Worm (Caenorhabditis elegans) whole organism, L1 larva: Measurements from ENCODE around the gene sma-9.

Experiments
- C04F5.9 ChIP-seq: sonication (generic microtip); optimal IDR thresholded peaks from 2 replicates; lab custom pipeline; 2016; ENCODE audit warnings: missing genetic modification characterization, missing compliant biosample characterization
- F16B12.6 ChIP-seq: fragments of 150-350 bp; optimal IDR thresholded peaks from 2 replicates; lab custom pipeline; 2014; ENCODE audit warnings: missing biosample characterization, missing genetic modification characterization
- aha-1 ChIP-seq: fragments of 150-350 bp; optimal IDR thresholded peaks from 2 replicates; lab custom pipeline; 2014; ENCODE audit warnings: missing biosample characterization, missing genetic modification characterization
- ama-1 ChIP-seq: fragments of 150-350 bp; optimal IDR thresholded peaks from 2 replicates; lab custom pipeline; 2014
- ceh-8 ChIP-seq: fragments of 200-800 bp; sonication (Bioruptor generic); optimal IDR thresholded peaks from 2 replicates; lab custom pipeline; 2018; ENCODE audit warnings: mild to moderate bottlenecking, missing genetic modification characterization, moderate library complexity, missing compliant biosample characterization
- ceh-88 ChIP-seq: fragments of 200-800 bp; sonication (Bioruptor generic); IDR thresholded peaks from 2 replicates; pipeline ENCODE4 v1.3.6; 2022; ENCODE audit warnings: missing genetic modification characterization, missing compliant biosample characterization
- dpl-1 ChIP-seq, 3 experiments: fragments of 150-350 bp in 2 of 3; sonication (generic microtip) in 1 of 3; optimal IDR thresholded peaks; 2 replicates each; lab custom pipeline; 2014 to 2017; ENCODE audit warnings: missing biosample characterization in 3 of 3, missing genetic modification characterization in 3 of 3, missing genetic modification reagents in 3 of 3
- efl-3 ChIP-seq: fragments of 200-800 bp; sonication (Bioruptor generic); optimal IDR thresholded peaks from 2 replicates; lab custom pipeline; 2018; ENCODE audit warnings: mild to moderate bottlenecking, missing genetic modification characterization, missing compliant biosample characterization
- elt-2 ChIP-seq: sonication (generic microtip); optimal IDR thresholded peaks from 2 replicates; lab custom pipeline; 2016; ENCODE audit warnings: missing genetic modification characterization, mild to moderate bottlenecking, inconsistent platforms, missing compliant biosample characterization, missing genetic modification reagents
- elt-3 ChIP-seq, 6 experiments: fragments of 150-350 bp in 1 of 6; sonication (generic microtip); optimal IDR thresholded peaks; 2 replicates each; lab custom pipeline; 2017 to 2018; ENCODE audit warnings: missing biosample characterization in 6 of 6, missing genetic modification characterization in 6 of 6, inconsistent platforms in 1 of 6
- fkh-10 ChIP-seq: sonication (generic microtip); optimal IDR thresholded peaks from 2 replicates; lab custom pipeline; 2017; ENCODE audit warnings: missing biosample characterization, missing genetic modification reagents, missing genetic modification characterization
- hlh-4 ChIP-seq: sonication (generic microtip); optimal IDR thresholded peaks from 2 replicates; lab custom pipeline; 2016; ENCODE audit warnings: mild to moderate bottlenecking, missing genetic modification characterization, missing compliant biosample characterization
- hpl-2 ChIP-seq: fragments of 150-350 bp; optimal IDR thresholded peaks from 2 replicates; lab custom pipeline; 2014; ENCODE audit warnings: missing biosample characterization, missing genetic modification reagents, missing genetic modification characterization
- lin-13 ChIP-seq: fragments of 150-350 bp; optimal IDR thresholded peaks from 2 replicates; lab custom pipeline; 2014; ENCODE audit warnings: missing biosample characterization, missing genetic modification reagents, missing genetic modification characterization
- lin-14 ChIP-seq: fragments of 200-800 bp; sonication (Bioruptor generic); optimal IDR thresholded peaks from 2 replicates; lab custom pipeline; 2018; ENCODE audit warnings: mild to moderate bottlenecking, missing genetic modification characterization, moderate library complexity, missing compliant biosample characterization
- lin-35 ChIP-seq, 2 experiments: fragments of 150-350 bp; optimal IDR thresholded peaks; 2 replicates each; lab custom pipeline; 2014; ENCODE audit warnings: missing biosample characterization in 2 of 2, missing genetic modification characterization in 2 of 2, missing genetic modification reagents in 2 of 2
- lir-3 ChIP-seq: sonication (generic microtip); optimal IDR thresholded peaks from 2 replicates; lab custom pipeline; 2016; ENCODE audit warnings: mild to moderate bottlenecking, missing genetic modification characterization, moderate library complexity, missing compliant biosample characterization; ENCODE audit not compliant: poor library complexity
- lsy-2 ChIP-seq, 2 experiments: fragments of 150-350 bp; optimal IDR thresholded peaks; 2 replicates each; lab custom pipeline; 2014; ENCODE audit warnings: missing biosample characterization in 2 of 2, missing genetic modification characterization in 2 of 2
- mab-9 ChIP-seq: fragments of 200-800 bp; sonication (Bioruptor generic); IDR thresholded peaks from 2 replicates; pipeline ENCODE4 v1.3.6; 2022; ENCODE audit warnings: missing genetic modification reagents, missing genetic modification characterization, missing compliant biosample characterization
- mef-2 ChIP-seq: fragments of 150-350 bp; optimal IDR thresholded peaks from 2 replicates; lab custom pipeline; 2014; ENCODE audit warnings: missing biosample characterization, missing genetic modification characterization
- mep-1 ChIP-seq: fragments of 150-350 bp; optimal IDR thresholded peaks from 2 replicates; lab custom pipeline; 2014; ENCODE audit warnings: missing biosample characterization, missing genetic modification characterization
- nhr-237 ChIP-seq: fragments of 150-350 bp; optimal IDR thresholded peaks from 2 replicates; lab custom pipeline; 2014; ENCODE audit warnings: missing biosample characterization, missing genetic modification characterization
- nhr-71 ChIP-seq: sonication (generic microtip); optimal IDR thresholded peaks from 2 replicates; lab custom pipeline; 2016; ENCODE audit warnings: mild to moderate bottlenecking, missing genetic modification characterization, moderate library complexity, missing compliant biosample characterization
- nhr-77 ChIP-seq: fragments of 150-350 bp; optimal IDR thresholded peaks from 2 replicates; lab custom pipeline; 2014; ENCODE audit warnings: missing biosample characterization, missing genetic modification characterization
- nhr-84 ChIP-seq: sonication (generic microtip); optimal IDR thresholded peaks from 2 replicates; lab custom pipeline; 2017; ENCODE audit warnings: missing biosample characterization, missing genetic modification characterization
- nhr-85 ChIP-seq: sonication (generic microtip); peaks from one replicate; lab custom pipeline; 2016; ENCODE audit warnings: missing genetic modification characterization, inconsistent platforms, missing compliant biosample characterization
- nhr-90 ChIP-seq: sonication (generic microtip); optimal IDR thresholded peaks from 2 replicates; lab custom pipeline; 2016; ENCODE audit warnings: mild to moderate bottlenecking, missing genetic modification characterization, missing compliant biosample characterization; ENCODE audit not compliant: poor library complexity
- pag-3 ChIP-seq: sonication (generic microtip); optimal IDR thresholded peaks from 2 replicates; lab custom pipeline; 2017; ENCODE audit warnings: missing genetic modification characterization, mild to moderate bottlenecking, missing compliant biosample characterization, antibody characterized with exemption, borderline replicate concordance; ENCODE audit not compliant: insufficient read depth
- pax-3 ChIP-seq: fragments of 200-800 bp; sonication (Bioruptor generic); optimal IDR thresholded peaks from 2 replicates; lab custom pipeline; 2018; ENCODE audit warnings: mild to moderate bottlenecking, missing genetic modification characterization, moderate library complexity, missing compliant biosample characterization
- rnt-1 ChIP-seq: sonication (generic microtip); optimal IDR thresholded peaks from 2 replicates; lab custom pipeline; 2016; ENCODE audit warnings: mild to moderate bottlenecking, missing genetic modification characterization, moderate library complexity, missing compliant biosample characterization
- sox-4 ChIP-seq: sonication (generic microtip); optimal IDR thresholded peaks from 2 replicates; lab custom pipeline; 2016; ENCODE audit warnings: missing genetic modification characterization, missing compliant biosample characterization
- sup-37 ChIP-seq: fragments of 200-800 bp; sonication (Bioruptor generic); optimal IDR thresholded peaks from 2 replicates; lab custom pipeline; 2018; ENCODE audit warnings: mild to moderate bottlenecking, missing genetic modification characterization, missing compliant biosample characterization
- tlp-1 ChIP-seq: fragments of 150-350 bp; optimal IDR thresholded peaks from 2 replicates; lab custom pipeline; 2014; ENCODE audit warnings: missing biosample characterization, missing genetic modification characterization
- unc-30 ChIP-seq: sonication (generic microtip); optimal IDR thresholded peaks from 2 replicates; lab custom pipeline; 2017; ENCODE audit warnings: missing biosample characterization, missing genetic modification characterization
- unc-62 ChIP-seq: fragments of 150-350 bp; optimal IDR thresholded peaks from 2 replicates; lab custom pipeline; 2014; ENCODE audit warnings: missing biosample characterization, missing genetic modification reagents, missing genetic modification characterization
- unc-86 ChIP-seq: sonication (generic microtip); optimal IDR thresholded peaks from 2 replicates; lab custom pipeline; 2016; ENCODE audit warnings: missing genetic modification characterization, missing compliant biosample characterization
- vab-15 ChIP-seq: sonication (generic microtip); optimal IDR thresholded peaks from 2 replicates; lab custom pipeline; 2017; ENCODE audit warnings: missing genotype, mild to moderate bottlenecking, missing genetic modification characterization, missing compliant biosample characterization
- ztf-11 ChIP-seq, 2 experiments: sonication (generic microtip); optimal IDR thresholded peaks; 2 replicates each; lab custom pipeline; 2016 to 2017; ENCODE audit warnings: missing genetic modification characterization in 2 of 2, missing biosample characterization in 1 of 2, missing compliant biosample characterization in 1 of 2

The sma-9 gene

DNA sequence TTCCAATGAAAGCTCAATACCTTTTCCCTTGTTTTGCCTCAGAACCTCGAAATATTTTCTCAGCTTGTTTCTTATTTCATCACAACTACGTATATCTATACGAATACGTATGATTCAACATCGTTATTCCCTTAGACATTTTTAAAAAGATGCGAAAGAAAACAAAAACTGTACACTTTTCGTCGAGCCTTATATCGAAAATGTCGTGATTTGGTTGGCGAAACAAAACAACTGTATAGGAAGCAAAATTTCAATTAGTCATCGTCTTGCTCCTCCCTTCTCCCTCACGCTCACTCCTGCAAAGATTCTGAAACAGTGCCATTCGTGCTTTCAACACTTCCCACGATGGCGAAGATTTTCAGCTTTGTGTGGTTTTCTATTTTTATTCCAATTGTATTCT is 18.1 kb downstream of the sma-9 start, which contains the start of gene ttr-14:
Gene ttr-14, plus strand, starts transcription at position 301 of the 400 bp plus-strand sequence.
- no peak for TF ChIP-seq ztf-11 (tag; optimal IDR thresholded peaks at IDR 0.05; lab: Kevin White, UChicago)
- no peak for TF ChIP-seq nhr-90 (tag; lab: Kevin White, UChicago)
- no peak for TF ChIP-seq nhr-237 (tag; lab: Kevin White, UChicago)
- no peak for TF ChIP-seq rnt-1
- TF ChIP-seq lsy-2 (tag; optimal IDR thresholded peaks at IDR 0.05; lab: Kevin White, UChicago), result no peak
- no peak for TF ChIP-seq lin-14
- no peak for TF ChIP-seq lin-13 (GFP tag; lab: Kevin White, UChicago)
- no peak for TF ChIP-seq nhr-85 (tag; lab: Kevin White, UChicago)

DNA sequence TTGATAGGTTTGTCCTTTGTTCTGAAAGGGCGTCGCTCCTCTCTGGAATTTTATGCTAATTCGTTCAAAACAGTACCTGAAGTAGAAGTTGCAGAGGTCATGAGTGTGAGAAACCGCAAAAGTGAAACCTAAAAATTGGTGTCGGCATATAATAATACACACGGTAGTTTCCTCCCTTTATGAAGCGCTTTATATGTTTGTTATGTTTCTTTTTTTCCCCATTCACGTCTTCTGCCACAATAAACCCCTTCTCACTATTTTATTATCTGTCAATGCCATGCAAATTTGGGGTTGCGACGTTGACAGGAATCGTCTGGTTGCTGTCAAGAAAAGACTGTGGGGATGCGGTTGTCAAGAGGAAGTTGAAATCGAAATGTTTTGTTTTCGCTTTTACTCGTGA is 23.4 kb downstream of the sma-9 start, which contains the start of gene vap-2:
Gene vap-2, minus strand, starts transcription at position 101 of the 400 bp plus-strand sequence.
- no peak for TF ChIP-seq fkh-10 (GFP tag; lab: Kevin White, UChicago)
- no peak for TF ChIP-seq elt-2 (tag; lab: Kevin White, UChicago)
- no peak for TF ChIP-seq mef-2 (tag; lab: Kevin White, UChicago)
- no peak for TF ChIP-seq unc-86 (tag; lab: Kevin White, UChicago)
- no peak for TF ChIP-seq unc-30 (tag; lab: Kevin White, UChicago)
- TF ChIP-seq elt-3 (tag; optimal IDR thresholded peaks at IDR 0.05; lab: Kevin White, UChicago), result no peak
- no peak for TF ChIP-seq pag-3 (tag; lab: Kevin White, UChicago)
- TF ChIP-seq nhr-237 (tag; lab: Kevin White, UChicago), result no peak

ce11 chrX:10794647-10795046 is 25.6 kb downstream of the sma-9 start, which contains the start of gene T05A10.6:
TSS of gene T05A10.6 (minus strand) at chrX:10794747.
- TF ChIP-seq nhr-77 (tag; lab: Kevin White, UChicago) (no peak), C04F5.9 (tag; lab: Kevin White, UChicago) (no peak), dpl-1 (GFP tag; optimal IDR thresholded peaks at IDR 0.05; lab: Kevin White, UChicago) (no peak), aha-1 (tag; lab: Kevin White, UChicago) (no peak), hlh-4 (tag; lab: Kevin White, UChicago) (no peak), hpl-2 (GFP tag; lab: Kevin White, UChicago) (no peak), nhr-237 (tag; lab: Kevin White, UChicago) (no peak), tlp-1 (no peak), vab-15 (tag; lab: Kevin White, UChicago) (no peak), lin-35 (GFP tag; optimal IDR thresholded peaks at IDR 0.05; lab: Kevin White, UChicago) (no peak), nhr-84 (tag; lab: Kevin White, UChicago) (no peak), nhr-71 (tag; lab: Kevin White, UChicago) (no peak), pax-3 (tag; lab: Kevin White, UChicago) (no peak), efl-3 (GFP tag; lab: Kevin White, UChicago) (no peak)

- TF ChIP-seq mep-1 (tag; lab: Kevin White, UChicago) (no peak), F16B12.6 (tag; lab: Kevin White, UChicago) (no peak), mab-9 (GFP tag; lab: Robert Waterston, UW) (no peak), ztf-11 (tag; optimal IDR thresholded peaks at IDR 0.05; lab: Kevin White, UChicago) (no peak), vab-15 (tag; lab: Kevin White, UChicago) (no peak), sup-37 (GFP tag; lab: Kevin White, UChicago) (no peak), ama-1 (lab: Kevin White, UChicago) (no peak), lir-3 (tag; lab: Kevin White, UChicago) (no peak), ceh-8 (GFP tag; lab: Kevin White, UChicago) (no peak), ceh-88 (no peak), unc-62 (GFP tag; lab: Kevin White, UChicago) (no peak), sox-4 (tag; lab: Kevin White, UChicago) (no peak), tlp-1 (no peak)
Measured at ce11 chrX:10804441-10804840, 35.4 kb downstream of the sma-9 start, which contains the start of gene F31B12.4. TSS of gene F31B12.4 (plus strand) at chrX:10804741.
